Worm (Caenorhabditis elegans): ENCODE data around the gene F07E5.9.

Gene F07E5.9

ce11 chrII:2080425-2080824, at the start of gene F07E5.9:
F07E5.9 (minus strand) TSS chrII:2080525.
- TF ChIP-seq unc-62 (GFP tag; optimal IDR thresholded peaks at IDR 0.05), result no peak

- no peak for TF ChIP-seq unc-62 (GFP tag; optimal IDR thresholded peaks at IDR 0.05)
Measured at ce11 chrII:2122762-2123161, 42.4 kb upstream of the F07E5.9 start.

ce11 chrII:2122091-2122490, 41.8 kb upstream of the F07E5.9 start, which contains the start of gene math-37:
math-37 (minus strand) TSS chrII:2122191.
- no peak for TF ChIP-seq unc-62 (GFP tag; optimal IDR thresholded peaks at IDR 0.05)

- no peak for TF ChIP-seq unc-62 (GFP tag; optimal IDR thresholded peaks at IDR 0.05)
Measured at ce11 chrII:2116794-2117193, 36.5 kb upstream of the F07E5.9 start, which contains the start of gene srh-195. srh-195 (minus strand) TSS chrII:2116894.

ce11 chrII:2114488-2114887, 34.2 kb upstream of the F07E5.9 start:
- no peak for TF ChIP-seq unc-62 (GFP tag; optimal IDR thresholded peaks at IDR 0.05)

- TF ChIP-seq unc-62 (GFP tag; optimal IDR thresholded peaks at IDR 0.05), result no peak
Measured at ce11 chrII:2112948-2113347, 32.6 kb upstream of the F07E5.9 start, which contains the start of gene R52.6. R52.6 (minus strand) TSS chrII:2113048.

ce11 chrII:2109943-2110342, 29.6 kb upstream of the F07E5.9 start, which contains the start of gene R52.5:
R52.5 (minus strand) TSS chrII:2110043.
- no peak for TF ChIP-seq unc-62 (GFP tag; optimal IDR thresholded peaks at IDR 0.05)

- TF ChIP-seq unc-62 (GFP tag; optimal IDR thresholded peaks at IDR 0.05), result no peak
Measured at ce11 chrII:2108295-2108694, 28.0 kb upstream of the F07E5.9 start, which contains the start of gene R52.4. R52.4 (minus strand) TSS chrII:2108395.

- no peak for TF ChIP-seq unc-62 (GFP tag; optimal IDR thresholded peaks at IDR 0.05)
Measured at ce11 chrII:2099139-2099976, 19.0 kb upstream of the F07E5.9 start, which contains the start of gene math-42. math-42 (plus strand) TSS chrII:2099926.

- TF ChIP-seq unc-62 (GFP tag; optimal IDR thresholded peaks at IDR 0.05), result no peak
Measured at ce11 chrII:2094924-2095650, 14.8 kb upstream of the F07E5.9 start, which contains the start of gene T16A1.2. T16A1.2 (plus strand) TSS chrII:2095600.

- TF ChIP-seq unc-62 (GFP tag; optimal IDR thresholded peaks at IDR 0.05), result no peak
Measured at ce11 chrII:2093456-2093926, 13.2 kb upstream of the F07E5.9 start, which contains the start of gene fbxb-37. fbxb-37 (minus strand) TSS chrII:2093876.

ce11 chrII:2091972-2092371, 11.6 kb upstream of the F07E5.9 start, which contains the start of gene T16A1.10:
T16A1.10 (minus strand) TSS chrII:2092094.
- TF ChIP-seq unc-62 (GFP tag; optimal IDR thresholded peaks at IDR 0.05), result no peak

- TF ChIP-seq unc-62 (GFP tag; optimal IDR thresholded peaks at IDR 0.05), result no peak
Measured at ce11 chrII:2090605-2091004, 10.3 kb upstream of the F07E5.9 start, which contains the start of gene trpl-5. trpl-5 (minus strand) TSS chrII:2090636.

ce11 chrII:2087206-2087605, 6.9 kb upstream of the F07E5.9 start:
- TF ChIP-seq unc-62 (GFP tag; optimal IDR thresholded peaks at IDR 0.05), result no peak

ce11 chrII:2083726-2084179, 3.4 kb upstream of the F07E5.9 start, which contains the start of the genes T16A1.5 and fbxc-49:
T16A1.5 (minus strand) TSS chrII:2083826.
fbxc-49 (plus strand) TSS chrII:2084129.
- TF ChIP-seq unc-62 (GFP tag; optimal IDR thresholded peaks at IDR 0.05), result no peak

ce11 chrII:2081257-2081656, 932 bp upstream of the F07E5.9 start, which contains the start of gene T16A1.4:
T16A1.4 (plus strand) TSS chrII:2081557.
- TF ChIP-seq unc-62 (GFP tag; optimal IDR thresholded peaks at IDR 0.05), result no peak
